Fruit fly (Drosophila melanogaster): ENCODE results near the gene CG12708.

CG12708 gene

DNA sequence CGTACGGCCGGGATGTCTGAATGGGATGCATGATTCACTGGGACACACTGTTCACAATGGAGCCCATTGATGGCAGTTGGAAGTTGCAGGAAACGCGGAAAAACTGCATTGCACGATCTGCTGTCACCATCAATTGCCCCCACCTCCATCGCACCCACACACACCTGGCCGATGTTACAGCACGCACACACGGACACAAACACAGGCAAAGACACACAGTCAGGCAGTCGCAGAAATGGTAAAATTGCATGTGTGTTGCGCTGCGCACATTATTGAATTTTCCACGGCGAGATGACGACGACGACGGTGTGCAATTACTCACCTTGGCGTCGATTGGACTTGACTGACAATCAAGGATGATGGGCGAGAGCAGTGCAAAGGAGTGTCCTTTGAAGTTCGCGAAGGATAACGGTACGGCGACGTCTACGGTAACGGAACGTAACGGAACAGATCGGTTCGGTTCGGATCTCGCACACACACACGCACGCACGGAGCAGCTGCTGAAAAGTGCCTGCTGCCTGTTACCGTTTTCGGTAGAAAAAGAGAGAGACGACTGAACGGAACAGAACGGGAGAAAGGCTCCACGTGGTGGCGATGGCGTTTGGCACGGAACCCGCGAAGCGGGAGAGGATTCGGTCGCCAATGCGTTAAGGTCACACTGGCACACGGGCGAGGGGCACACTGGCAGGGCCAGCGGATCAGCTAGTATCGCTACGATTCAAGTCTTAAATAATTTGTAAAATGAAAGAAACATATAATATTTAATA is 34.9 kb downstream of the CG12708 start, which contains the start of the genes CG9281 and CG15601 (continued):
- no peak for TF ChIP-seq Hsf (GFP tag; optimal IDR thresholded peaks at IDR 0.05)
- TF ChIP-seq trh (GFP tag; optimal IDR thresholded peaks at IDR 0.05) = no peak
- no peak for TF ChIP-seq CG17612 (GFP tag; IDR thresholded peaks at IDR 0.05)
- no peak for TF ChIP-seq Ada2b (GFP tag; IDR thresholded peaks at IDR 0.05)
- no peak for TF ChIP-seq NC2α (GFP tag; optimal IDR thresholded peaks at IDR 0.05)
- no peak for TF ChIP-seq Sox102F (GFP tag; optimal IDR thresholded peaks at IDR 0.05)
- TF ChIP-seq CG10654 (GFP tag; optimal IDR thresholded peaks at IDR 0.05) = no peak
- peak; percentile 11 for TF ChIP-seq Myb (GFP tag; optimal IDR thresholded peaks at IDR 0.05)
- TF ChIP-seq CG7987 (GFP tag; optimal IDR thresholded peaks at IDR 0.05) = no peak
- no peak for TF ChIP-seq Six4 (GFP tag; optimal IDR thresholded peaks at IDR 0.05)
- TF ChIP-seq sisA (GFP tag; IDR thresholded peaks at IDR 0.05) = no peak
- no peak for TF ChIP-seq btn (GFP tag; optimal IDR thresholded peaks at IDR 0.05)
- TF ChIP-seq kni (GFP tag; optimal IDR thresholded peaks at IDR 0.05) = no peak
- no peak for TF ChIP-seq ara (GFP tag; IDR thresholded peaks at IDR 0.05)
- TF ChIP-seq insv (GFP tag; optimal IDR thresholded peaks at IDR 0.05) = peak in 1 of 2 experiments; percentile 33
- no peak for TF ChIP-seq cad (GFP tag; optimal IDR thresholded peaks at IDR 0.05)
- no peak for TF ChIP-seq lbe (GFP tag; optimal IDR thresholded peaks at IDR 0.05)
- no peak for TF ChIP-seq CG3726 (GFP tag; IDR thresholded peaks at IDR 0.05)
- peak; percentile 45 for TF ChIP-seq Rfx (GFP tag; IDR thresholded peaks at IDR 0.05)
- TF ChIP-seq CG8281 (tag; optimal IDR thresholded peaks at IDR 0.05) = no peak
- no peak for TF ChIP-seq sd (tag; optimal IDR thresholded peaks at IDR 0.05)
- no peak for TF ChIP-seq CG11085 (GFP tag; IDR thresholded peaks at IDR 0.05)
- TF ChIP-seq CG2202 (tag; optimal IDR thresholded peaks at IDR 0.05) = no peak
- no peak for TF ChIP-seq HHEX (GFP tag; optimal IDR thresholded peaks at IDR 0.05)
- no peak for TF ChIP-seq Mad (GFP tag; optimal IDR thresholded peaks at IDR 0.05)
- TF ChIP-seq Bteb2 (GFP tag; optimal IDR thresholded peaks at IDR 0.05) = no peak
- TF ChIP-seq CG6765 (GFP tag; optimal IDR thresholded peaks at IDR 0.05) = peak; percentile 60
- no peak for TF ChIP-seq CG9215 (GFP tag; IDR thresholded peaks at IDR 0.05)
- TF ChIP-seq Sry-δ (GFP tag; optimal IDR thresholded peaks at IDR 0.05) = peak; percentile 13
- TF ChIP-seq CG7786 (GFP tag; optimal IDR thresholded peaks at IDR 0.05) = no peak
- no peak for TF ChIP-seq CG15269 (tag; optimal IDR thresholded peaks at IDR 0.05)
- no peak for TF ChIP-seq crc (GFP tag; optimal IDR thresholded peaks at IDR 0.05)
- TF ChIP-seq CG9727 (GFP tag; optimal IDR thresholded peaks at IDR 0.05) = no peak
- TF ChIP-seq CG1529 (GFP tag; optimal IDR thresholded peaks at IDR 0.05) = no peak
- no peak; the same call in 3 of the 4 replicates for TF ChIP-seq Dll (GFP tag; IDR thresholded peaks at IDR 0.05; ENCODE audit: partially characterized antibody)
- no peak for TF ChIP-seq Doc3 (GFP tag; IDR thresholded peaks at IDR 0.05; ENCODE audit: partially characterized antibody)
- no peak for TF ChIP-seq wor (GFP tag; IDR thresholded peaks at IDR 0.05)
- peak; percentile 16 for TF ChIP-seq MTF-1 (GFP tag; optimal IDR thresholded peaks at IDR 0.05; ENCODE audit: borderline replicate concordance)
- peak in 1 of 2 experiments; percentile 39 for TF ChIP-seq crp (GFP tag; optimal IDR thresholded peaks at IDR 0.05)
- no peak for TF ChIP-seq Dbx (GFP tag; IDR thresholded peaks at IDR 0.05)
- TF ChIP-seq Dfd (GFP tag; optimal IDR thresholded peaks at IDR 0.05) = no peak
- TF ChIP-seq sna (GFP tag; IDR thresholded peaks at IDR 0.05; ENCODE audit: partially characterized antibody) = peak; percentile 31; the same call in 1 of the 2 replicates
- TF ChIP-seq corto (GFP tag; optimal IDR thresholded peaks at IDR 0.05) = no peak
- TF ChIP-seq Gsc (GFP tag; IDR thresholded peaks at IDR 0.05) = no peak
- peak; percentile 52 for TF ChIP-seq CG34376 (GFP tag; optimal IDR thresholded peaks at IDR 0.05)
- TF ChIP-seq CG17829 (tag; optimal IDR thresholded peaks at IDR 0.05) = peak; percentile 21
- no peak for TF ChIP-seq nau (GFP tag; optimal IDR thresholded peaks at IDR 0.05)
- no peak for TF ChIP-seq CG6175 (GFP tag; IDR thresholded peaks at IDR 0.05)
- TF ChIP-seq Usf (GFP tag; optimal IDR thresholded peaks at IDR 0.05) = no peak
- no peak for TF ChIP-seq CG13296 (GFP tag; optimal IDR thresholded peaks at IDR 0.05)
